Worm (Caenorhabditis elegans): Measurements from ENCODE around the gene C05C12.5.

ce11 chrIV:11266090-11266489 is 5.1 kb upstream of the C05C12.5 start, which contains the start of gene col-127:
- TF ChIP-seq elt-3 (tag; optimal IDR thresholded peaks at IDR 0.05) (no peak), nhr-237 (tag; optimal IDR thresholded peaks at IDR 0.05) (no peak), nhr-6 (tag; optimal IDR thresholded peaks at IDR 0.05) (no peak), nhr-11 (tag; optimal IDR thresholded peaks at IDR 0.05) (no peak), unc-55 (GFP tag; optimal IDR thresholded peaks at IDR 0.05) (no peak), zag-1 (tag; optimal IDR thresholded peaks at IDR 0.05) (no peak)

Measured in whole organism, L2 larva.